Worm (Caenorhabditis elegans) whole organism, young adult: ENCODE results near the gene F26F4.5.

Experiments
- F49E8.2 ChIP-seq: sonication (generic microtip); optimal IDR thresholded peaks from 3 replicates; lab custom pipeline; 2017; ENCODE audit warnings: missing genetic modification characterization, mild to moderate bottlenecking, missing compliant biosample characterization, antibody characterized with exemption, moderate library complexity; ENCODE audit not compliant: insufficient read depth
- ama-1 ChIP-seq, 3 experiments: fragments of 150-350 bp in 1 of 3; sonication (generic microtip) in 2 of 3; optimal IDR thresholded peaks; 2 replicates each; lab custom pipeline; 2014 to 2018; ENCODE audit warnings: missing biosample characterization in 2 of 3, missing genetic modification characterization in 2 of 3, missing genetic modification reagents in 2 of 3
- dpl-1 ChIP-seq: fragments of 150-350 bp; optimal IDR thresholded peaks from 2 replicates; lab custom pipeline; 2014; ENCODE audit warnings: missing biosample characterization, missing genetic modification reagents, missing genetic modification characterization
- efl-1 ChIP-seq: fragments of 150-350 bp; optimal IDR thresholded peaks from 2 replicates; lab custom pipeline; 2014; ENCODE audit warnings: missing biosample characterization, missing genetic modification reagents, missing genetic modification characterization
- gei-17 ChIP-seq: fragments of 200-800 bp; sonication (Bioruptor generic); optimal IDR thresholded peaks from 2 replicates; lab custom pipeline; 2018; ENCODE audit warnings: mild to moderate bottlenecking, missing genetic modification characterization, missing compliant biosample characterization
- lin-26 ChIP-seq: fragments of 200-800 bp; sonication (Bioruptor generic); IDR thresholded peaks from 2 replicates; pipeline ENCODE4 v1.3.6; 2022; ENCODE audit warnings: missing genetic modification reagents, missing genetic modification characterization, missing compliant biosample characterization
- lin-40 ChIP-seq: sonication (generic microtip); optimal IDR thresholded peaks from 2 replicates; lab custom pipeline; 2016; ENCODE audit warnings: missing genetic modification characterization, mild to moderate bottlenecking, missing compliant biosample characterization, missing genotype, missing genetic modification reagents

DNA sequence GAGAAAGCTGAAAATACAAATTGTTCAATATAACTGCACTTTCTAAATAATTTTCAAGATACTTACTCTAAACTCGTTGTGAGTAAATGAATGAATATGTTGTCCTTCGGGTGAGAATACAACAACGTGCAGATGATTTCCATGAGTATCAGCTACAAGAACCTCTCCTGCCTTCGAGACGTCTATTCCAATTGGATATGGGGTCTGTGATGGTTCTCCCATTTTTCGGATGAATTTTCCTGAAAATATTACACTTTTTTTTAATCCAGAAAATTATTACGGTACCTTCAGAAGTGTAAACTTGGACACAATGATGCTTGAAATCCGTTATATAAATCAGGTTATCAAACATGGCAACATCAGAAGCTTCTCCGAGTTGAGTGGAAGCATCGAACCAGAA lies 4.3 kb upstream of the F26F4.5 start:
- no peak for TF ChIP-seq lin-26 (GFP tag; lab: Robert Waterston, UW)
- no peak for TF ChIP-seq lin-40
- TF ChIP-seq gei-17 (GFP tag; lab: Kevin White, UChicago) = no peak
- TF ChIP-seq ama-1 (optimal IDR thresholded peaks at IDR 0.05; lab: Kevin White, UChicago) = no peak
- no peak for TF ChIP-seq ama-1 (GFP tag; optimal IDR thresholded peaks at IDR 0.05; lab: Kevin White, UChicago)
- no peak for TF ChIP-seq dpl-1 (GFP tag; lab: Kevin White, UChicago)
- TF ChIP-seq F49E8.2 (tag; lab: Kevin White, UChicago) = no peak
- TF ChIP-seq efl-1 (GFP tag; lab: Kevin White, UChicago) = no peak
